Worm (Caenorhabditis elegans) whole organism, L1 larva: ENCODE data around the gene cest-2.2.
A peak's percentile ranks its signal among the peaks of the same experiment; 100 is the strongest.

ENCODE experiments used
- aha-1 ChIP-seq: fragments of 150-350 bp; optimal IDR thresholded peaks from 2 replicates; lab custom pipeline; 2014; ENCODE audit warnings: missing biosample characterization, missing genetic modification characterization
- egl-27 ChIP-seq, 2 experiments: fragments of 150-350 bp in 1 of 2; sonication (generic microtip); optimal IDR thresholded peaks; 3 replicates each; lab custom pipeline; 2017 to 2018; ENCODE audit warnings: missing biosample characterization in 2 of 2, missing genetic modification characterization in 2 of 2, missing genetic modification reagents in 2 of 2
- nhr-47 ChIP-seq: sonication (generic microtip); optimal IDR thresholded peaks from 2 replicates; lab custom pipeline; 2016; ENCODE audit warnings: mild to moderate bottlenecking, missing genetic modification characterization, moderate library complexity, missing compliant biosample characterization
- unc-62 ChIP-seq: fragments of 150-350 bp; optimal IDR thresholded peaks from 2 replicates; lab custom pipeline; 2014; ENCODE audit warnings: missing biosample characterization, missing genetic modification reagents, missing genetic modification characterization

ce11 chrV:14210743-14211142 lies 35.6 kb upstream of the cest-2.2 start, which contains the start of gene str-230:
- TF ChIP-seq aha-1 = no peak
- no peak for TF ChIP-seq unc-62 (GFP tag; lab: Kevin White, UChicago)
- no peak for TF ChIP-seq egl-27 (tag; optimal IDR thresholded peaks at IDR 0.05; lab: Kevin White, UChicago)
- peak; percentile 30 for TF ChIP-seq nhr-47
